ENCODE assay signal across 1 fruit fly cellular context in genomic region chr3R:21187394-21188392, dm6.
TF ChIP-seq lines count a peak whose summit lies in the region.

No protein-coding gene starts in this region.

TF ChIP-seq in whole organism, embryonic, 481 proteins besides CTCF, POLR2A, EP300 and RAD21 (continued from another document and continues in another):
- TF ChIP-seq CG18011 (GFP tag; optimal IDR thresholded peaks at IDR 0.05; lab: Kevin White, UChicago) (no peak), gem (tag; optimal IDR thresholded peaks at IDR 0.05; lab: Kevin White, UChicago) (peak; percentile 72), ham (GFP tag; IDR thresholded peaks at IDR 0.05; lab: Robert Waterston, UW) (no peak), CG13296 (GFP tag; optimal IDR thresholded peaks at IDR 0.05; lab: Kevin White, UChicago) (no peak), CG10431 (GFP tag; optimal IDR thresholded peaks at IDR 0.05; lab: Kevin White, UChicago) (no peak), CG6854 (GFP tag; optimal IDR thresholded peaks at IDR 0.05; lab: Kevin White, UChicago) (no peak), pfk (GFP tag; optimal IDR thresholded peaks at IDR 0.05; lab: Kevin White, UChicago) (no peak), en (GFP tag; optimal IDR thresholded peaks at IDR 0.05; lab: Kevin White, UChicago) (no peak), CG31224 (GFP tag; IDR thresholded peaks at IDR 0.05; lab: Robert Waterston, UW) (no peak), CG8089 (GFP tag; optimal IDR thresholded peaks at IDR 0.05; lab: Kevin White, UChicago) (no peak), trh (GFP tag; optimal IDR thresholded peaks at IDR 0.05; lab: Kevin White, UChicago) (no peak), z (GFP tag; IDR thresholded peaks at IDR 0.05; lab: Robert Waterston, UW) (no peak), BtbVII (GFP tag; optimal IDR thresholded peaks at IDR 0.05; lab: Kevin White, UChicago) (no peak), CG1024 (GFP tag; IDR thresholded peaks at IDR 0.05; lab: Robert Waterston, UW) (no peak), CG17568 (GFP tag; optimal IDR thresholded peaks at IDR 0.05; lab: Kevin White, UChicago) (no peak), CG6175 (GFP tag; IDR thresholded peaks at IDR 0.05; lab: Robert Waterston, UW) (no peak), fd102C (GFP tag; optimal IDR thresholded peaks at IDR 0.05; lab: Kevin White, UChicago) (no peak), CG7928 (GFP tag; optimal IDR thresholded peaks at IDR 0.05; lab: Kevin White, UChicago) (no peak), CG10462 (GFP tag; optimal IDR thresholded peaks at IDR 0.05; lab: Kevin White, UChicago) (no peak), sisA (GFP tag; IDR thresholded peaks at IDR 0.05; lab: Robert Waterston, UW) (peak; percentile 45), pb (GFP tag; optimal IDR thresholded peaks at IDR 0.05; lab: Kevin White, UChicago) (no peak), CG14667 (GFP tag; IDR thresholded peaks at IDR 0.05; lab: Robert Waterston, UW) (peak; percentile 44; the same call in 1 of the 2 replicates), pzg (GFP tag; optimal IDR thresholded peaks at IDR 0.05; lab: Kevin White, UChicago) (no peak), pita (GFP tag; optimal IDR thresholded peaks at IDR 0.05; lab: Kevin White, UChicago) (no peak), CG3407 (GFP tag; optimal IDR thresholded peaks at IDR 0.05; lab: Kevin White, UChicago) (no peak), CG12299 (tag; optimal IDR thresholded peaks at IDR 0.05; lab: Kevin White, UChicago) (no peak), gsb (GFP tag; IDR thresholded peaks at IDR 0.05; lab: Robert Waterston, UW) (peak; percentile 40; the same call in 1 of the 2 replicates), YL-1 (GFP tag; optimal IDR thresholded peaks at IDR 0.05; lab: Kevin White, UChicago) (no peak), ken (GFP tag; IDR thresholded peaks at IDR 0.05; lab: Robert Waterston, UW) (no peak), H15 (GFP tag; IDR thresholded peaks at IDR 0.05; lab: Robert Waterston, UW) (no peak), org-1 (GFP tag; optimal IDR thresholded peaks at IDR 0.05; lab: Kevin White, UChicago) (peak; percentile 34), Oaz (GFP tag; IDR thresholded peaks at IDR 0.05; lab: Robert Waterston, UW) (no peak), Poxn (GFP tag; IDR thresholded peaks at IDR 0.05; lab: Robert Waterston, UW) (no peak), CG11456 (GFP tag; IDR thresholded peaks at IDR 0.05; lab: Robert Waterston, UW) (peak; percentile 69; the same call in 1 of the 3 replicates), eyg (GFP tag; optimal IDR thresholded peaks at IDR 0.05; lab: Kevin White, UChicago) (no peak), bsh (GFP tag; optimal IDR thresholded peaks at IDR 0.05; lab: Kevin White, UChicago) (peak in 1 of 2 experiments; percentile 6), CG14965 (GFP tag; optimal IDR thresholded peaks at IDR 0.05; lab: Kevin White, UChicago; ENCODE audit: borderline replicate concordance) (no peak), CG7987 (GFP tag; optimal IDR thresholded peaks at IDR 0.05; lab: Kevin White, UChicago) (no peak), jigr1 (GFP tag; IDR thresholded peaks at IDR 0.05; lab: Robert Waterston, UW) (no peak), nau (GFP tag; optimal IDR thresholded peaks at IDR 0.05; lab: Kevin White, UChicago) (no peak), CG10565 (GFP tag; optimal IDR thresholded peaks at IDR 0.05; lab: Kevin White, UChicago) (no peak), usp (GFP tag; optimal IDR thresholded peaks at IDR 0.05; lab: Kevin White, UChicago) (no peak), ato (GFP tag; IDR thresholded peaks at IDR 0.05; lab: Robert Waterston, UW; ENCODE audit: partially characterized antibody) (no peak), Ada2b (GFP tag; IDR thresholded peaks at IDR 0.05; lab: Robert Waterston, UW) (peak; percentile 40; the same call in 1 of the 2 replicates), CG32532 (GFP tag; IDR thresholded peaks at IDR 0.05; lab: Robert Waterston, UW) (peak; percentile 63; the same call in 1 of the 2 replicates), Med (GFP tag; lab: Kevin White, UChicago) (no peak), Nf-YA (GFP tag; IDR thresholded peaks at IDR 0.05; lab: Robert Waterston, UW) (no peak), CG2889 (GFP tag; IDR thresholded peaks at IDR 0.05; lab: Robert Waterston, UW) (no peak), BEAF-32 (GFP tag; optimal IDR thresholded peaks at IDR 0.05; lab: Kevin White, UChicago) (no peak), Sox102F (GFP tag; optimal IDR thresholded peaks at IDR 0.05; lab: Kevin White, UChicago) (peak; percentile 1), CG13424 (tag; optimal IDR thresholded peaks at IDR 0.05; lab: Kevin White, UChicago) (peak; percentile 46), CG11504 (tag; optimal IDR thresholded peaks at IDR 0.05; lab: Kevin White, UChicago) (peak; percentile 58), seq (GFP tag; IDR thresholded peaks at IDR 0.05; lab: Robert Waterston, UW) (0 out of 2 replicates have a peak, but pooled peaks have one; percentile 6), Doc3 (GFP tag; IDR thresholded peaks at IDR 0.05; lab: Robert Waterston, UW; ENCODE audit: partially characterized antibody) (no peak), CG13624 (GFP tag; optimal IDR thresholded peaks at IDR 0.05; lab: Kevin White, UChicago) (no peak), sens-2 (GFP tag; IDR thresholded peaks at IDR 0.05; lab: Robert Waterston, UW) (no peak), cwo (GFP tag; optimal IDR thresholded peaks at IDR 0.05; lab: Kevin White, UChicago) (no peak), CG18476 (GFP tag; optimal IDR thresholded peaks at IDR 0.05; lab: Kevin White, UChicago) (no peak), CG7745 (tag; optimal IDR thresholded peaks at IDR 0.05; lab: Kevin White, UChicago) (no peak), CG16779 (GFP tag; IDR thresholded peaks at IDR 0.05; lab: Robert Waterston, UW) (no peak), dysf (GFP tag; IDR thresholded peaks at IDR 0.05; lab: Robert Waterston, UW) (peak; percentile 70; the same call in 2 of the 3 replicates), C15 (GFP tag; IDR thresholded peaks at IDR 0.05; lab: Robert Waterston, UW) (no peak), ind (GFP tag; optimal IDR thresholded peaks at IDR 0.05; lab: Kevin White, UChicago) (peak; percentile 4), Ravus (GFP tag; IDR thresholded peaks at IDR 0.05; lab: Robert Waterston, UW) (no peak; the same call in 1 of the 2 replicates), Neu2 (GFP tag; optimal IDR thresholded peaks at IDR 0.05; lab: Kevin White, UChicago; ENCODE audit: borderline replicate concordance) (no peak), hkb (optimal IDR thresholded peaks at IDR 0.05; lab: Kevin White, UChicago) (no peak), hkb (GFP tag; IDR thresholded peaks at IDR 0.05; lab: Robert Waterston, UW) (peak; percentile 74), Optix (GFP tag; IDR thresholded peaks at IDR 0.05; lab: Robert Waterston, UW) (no peak), NC2β (GFP tag; optimal IDR thresholded peaks at IDR 0.05; lab: Kevin White, UChicago) (no peak), sna (GFP tag; IDR thresholded peaks at IDR 0.05; lab: Robert Waterston, UW; ENCODE audit: partially characterized antibody) (no peak), HmgD (GFP tag; optimal IDR thresholded peaks at IDR 0.05; lab: Kevin White, UChicago) (no peak), Chrac-16 (GFP tag; optimal IDR thresholded peaks at IDR 0.05; lab: Kevin White, UChicago) (no peak), chif (GFP tag; optimal IDR thresholded peaks at IDR 0.05; lab: Kevin White, UChicago) (no peak), CG10979 (tag; optimal IDR thresholded peaks at IDR 0.05; lab: Kevin White, UChicago) (no peak), Nf-YB (GFP tag; optimal IDR thresholded peaks at IDR 0.05; lab: Kevin White, UChicago) (no peak), prd (optimal IDR thresholded peaks at IDR 0.05; lab: Kevin White, UChicago) (no peak), prd (GFP tag; IDR thresholded peaks at IDR 0.05; lab: Robert Waterston, UW) (peak; percentile 53), kah (GFP tag; optimal IDR thresholded peaks at IDR 0.05; lab: Kevin White, UChicago) (no peak), CG9876 (GFP tag; optimal IDR thresholded peaks at IDR 0.05; lab: Kevin White, UChicago) (no peak), Myb (GFP tag; optimal IDR thresholded peaks at IDR 0.05; lab: Kevin White, UChicago) (peak; percentile 20), Atf-2 (GFP tag; optimal IDR thresholded peaks at IDR 0.05; lab: Kevin White, UChicago) (no peak), repo (GFP tag; optimal IDR thresholded peaks at IDR 0.05; lab: Kevin White, UChicago) (no peak), Hmr (GFP tag; optimal IDR thresholded peaks at IDR 0.05; lab: Kevin White, UChicago) (peak; percentile 64), dm (GFP tag; optimal IDR thresholded peaks at IDR 0.05; lab: Kevin White, UChicago) (no peak), CG15479 (GFP tag; optimal IDR thresholded peaks at IDR 0.05; lab: Kevin White, UChicago) (no peak), Oli (tag; optimal IDR thresholded peaks at IDR 0.05; lab: Kevin White, UChicago) (peak; percentile 42), Mes4 (GFP tag; optimal IDR thresholded peaks at IDR 0.05; lab: Kevin White, UChicago) (no peak), MBD-R2 (GFP tag; IDR thresholded peaks at IDR 0.05; lab: Robert Waterston, UW) (no peak; the same call in 1 of the 2 replicates), CG2202 (tag; optimal IDR thresholded peaks at IDR 0.05; lab: Kevin White, UChicago) (no peak), Scr (GFP tag; IDR thresholded peaks at IDR 0.05; lab: Robert Waterston, UW; ENCODE audit: partially characterized antibody) (no peak; the same call in 1 of the 2 replicates), tup (GFP tag; optimal IDR thresholded peaks at IDR 0.05; lab: Kevin White, UChicago) (no peak), sqz (GFP tag; optimal IDR thresholded peaks at IDR 0.05; lab: Kevin White, UChicago) (peak; percentile 91), CG15514 (GFP tag; optimal IDR thresholded peaks at IDR 0.05; lab: Kevin White, UChicago) (no peak), Sox100B (GFP tag; optimal IDR thresholded peaks at IDR 0.05; lab: Kevin White, UChicago) (peak; percentile 52), btn (GFP tag; optimal IDR thresholded peaks at IDR 0.05; lab: Kevin White, UChicago) (no peak), nom (GFP tag; optimal IDR thresholded peaks at IDR 0.05; lab: Kevin White, UChicago) (no peak), CG11247 (GFP tag; IDR thresholded peaks at IDR 0.05; lab: Robert Waterston, UW) (peak; percentile 55; the same call in 1 of the 2 replicates), peb (GFP tag; IDR thresholded peaks at IDR 0.05; lab: Robert Waterston, UW) (no peak), otp (GFP tag; IDR thresholded peaks at IDR 0.05; lab: Robert Waterston, UW) (no peak), tna (GFP tag; IDR thresholded peaks at IDR 0.05; lab: Robert Waterston, UW; ENCODE audit: partially characterized antibody) (no peak), CrebB (tag; optimal IDR thresholded peaks at IDR 0.05; lab: Kevin White, UChicago) (no peak), cas (GFP tag; IDR thresholded peaks at IDR 0.05; lab: Robert Waterston, UW) (no peak), stwl (tag; optimal IDR thresholded peaks at IDR 0.05; lab: Kevin White, UChicago) (no peak), slou (GFP tag; optimal IDR thresholded peaks at IDR 0.05; lab: Kevin White, UChicago) (no peak), run (tag; optimal IDR thresholded peaks at IDR 0.05; lab: Kevin White, UChicago) (no peak), lab (GFP tag; optimal IDR thresholded peaks at IDR 0.05; lab: Kevin White, UChicago) (no peak), CG17802 (tag; optimal IDR thresholded peaks at IDR 0.05; lab: Kevin White, UChicago) (no peak), Ets97D (GFP tag; optimal IDR thresholded peaks at IDR 0.05; lab: Kevin White, UChicago) (no peak), inv (GFP tag; IDR thresholded peaks at IDR 0.05; lab: Robert Waterston, UW; ENCODE audit: partially characterized antibody) (no peak), E2f2 (GFP tag; IDR thresholded peaks at IDR 0.05; lab: Robert Waterston, UW) (0 out of 2 replicates have a peak, but pooled peaks have one; percentile 32), gsb-n (tag; optimal IDR thresholded peaks at IDR 0.05; lab: Kevin White, UChicago) (no peak), Atf3 (GFP tag; optimal IDR thresholded peaks at IDR 0.05; lab: Kevin White, UChicago) (peak; percentile 46), Elba2 (GFP tag; optimal IDR thresholded peaks at IDR 0.05; lab: Kevin White, UChicago) (no peak), Bteb2 (GFP tag; optimal IDR thresholded peaks at IDR 0.05; lab: Kevin White, UChicago) (no peak), hbn (GFP tag; IDR thresholded peaks at IDR 0.05; lab: Robert Waterston, UW; ENCODE audit: partially characterized antibody) (no peak), ATbp (GFP tag; optimal IDR thresholded peaks at IDR 0.05; lab: Kevin White, UChicago) (peak; percentile 24), phol (tag; optimal IDR thresholded peaks at IDR 0.05; lab: Kevin White, UChicago) (peak; percentile 40), emc (GFP tag; optimal IDR thresholded peaks at IDR 0.05; lab: Kevin White, UChicago) (no peak), dimm (GFP tag; IDR thresholded peaks at IDR 0.05; lab: Robert Waterston, UW) (no peak), CG8281 (tag; optimal IDR thresholded peaks at IDR 0.05; lab: Kevin White, UChicago) (no peak), crol (GFP tag; IDR thresholded peaks at IDR 0.05; lab: Robert Waterston, UW) (peak; percentile 79), dmrt99B (tag; optimal IDR thresholded peaks at IDR 0.05; lab: Kevin White, UChicago) (peak; percentile 55), CG3726 (GFP tag; IDR thresholded peaks at IDR 0.05; lab: Robert Waterston, UW) (no peak), ranshi (GFP tag; IDR thresholded peaks at IDR 0.05; lab: Robert Waterston, UW) (0 out of 2 replicates have a peak, but pooled peaks have one; percentile 54), CG2116 (GFP tag; optimal IDR thresholded peaks at IDR 0.05; lab: Kevin White, UChicago) (no peak), CG4404 (GFP tag; IDR thresholded peaks at IDR 0.05; lab: Robert Waterston, UW) (no peak), CG9609 (GFP tag; optimal IDR thresholded peaks at IDR 0.05; lab: Kevin White, UChicago) (no peak), Abd-B (GFP tag; optimal IDR thresholded peaks at IDR 0.05; lab: Kevin White, UChicago) (peak; percentile 10), bcd (GFP tag; optimal IDR thresholded peaks at IDR 0.05; lab: Kevin White, UChicago) (peak; percentile 30), ap (GFP tag; IDR thresholded peaks at IDR 0.05; lab: Robert Waterston, UW) (no peak), Rfx (GFP tag; IDR thresholded peaks at IDR 0.05; lab: Robert Waterston, UW) (peak; percentile 51; the same call in 1 of the 2 replicates), Ssrp (tag; optimal IDR thresholded peaks at IDR 0.05; lab: Kevin White, UChicago) (peak; percentile 32), grau (tag; optimal IDR thresholded peaks at IDR 0.05; lab: Kevin White, UChicago) (peak; percentile 85), Ets65A (GFP tag; lab: Kevin White, UChicago) (peak; percentile 57), Hey (tag; optimal IDR thresholded peaks at IDR 0.05; lab: Kevin White, UChicago) (no peak), Spps (tag; optimal IDR thresholded peaks at IDR 0.05; lab: Kevin White, UChicago) (no peak)
